Fruit fly (Drosophila melanogaster) whole organism, pupa: Measurements from ENCODE around the gene nanos.

Experiments used
- CG14655 ChIP-seq: fragments of 200-800 bp; sonication (Bioruptor generic); optimal IDR thresholded peaks from 3 replicates; lab custom pipeline; 2017; ENCODE audit warnings: mild to moderate bottlenecking, missing biosample characterization, missing genetic modification reagents, missing genetic modification characterization
- CG17806 ChIP-seq: fragments of 200-800 bp; sonication (Bioruptor generic); optimal IDR thresholded peaks from 2 replicates; lab custom pipeline; 2018; ENCODE audit warnings: missing biosample characterization, mild to moderate bottlenecking, missing genetic modification characterization, moderate library complexity
- CG34367 ChIP-seq: fragments of 200-800 bp; sonication (Bioruptor generic); optimal IDR thresholded peaks from 2 replicates; lab custom pipeline; 2018; ENCODE audit warnings: missing biosample characterization, mild to moderate bottlenecking, missing genetic modification characterization
- CG8159 ChIP-seq: fragments of 200-800 bp; sonication (Bioruptor generic); optimal IDR thresholded peaks from 3 replicates; lab custom pipeline; 2018; ENCODE audit warnings: missing biosample characterization, mild to moderate bottlenecking, missing genetic modification characterization, moderate library complexity
- CG8301 ChIP-seq: fragments of 200-800 bp; sonication (Bioruptor generic); optimal IDR thresholded peaks from 2 replicates; lab custom pipeline; 2018; ENCODE audit warnings: missing biosample characterization, mild to moderate bottlenecking, missing genetic modification characterization
- CG9948 ChIP-seq: fragments of 200-800 bp; sonication (Bioruptor generic); optimal IDR thresholded peaks from 2 replicates; lab custom pipeline; 2018; ENCODE audit warnings: missing biosample characterization, mild to moderate bottlenecking, missing genetic modification characterization, moderate library complexity
- EcR ChIP-seq: fragments of 200-800 bp; sonication (Bioruptor generic); optimal IDR thresholded peaks from 3 replicates; lab custom pipeline; 2019; ENCODE audit warnings: missing biosample characterization, missing genetic modification characterization, mild to moderate bottlenecking, moderate library complexity, missing genetic modification reagents
- Ets98B ChIP-seq: fragments of 200-800 bp; sonication (Bioruptor generic); IDR thresholded peaks from 2 replicates; pipeline ENCODE4 v1.3.6; 2022; ENCODE audit warnings: missing biosample characterization, missing genetic modification characterization
- Snoo ChIP-seq: fragments of 200-800 bp; sonication (Bioruptor generic); optimal IDR thresholded peaks from 3 replicates; lab custom pipeline; 2017; ENCODE audit warnings: missing biosample characterization, mild to moderate bottlenecking, missing genetic modification characterization, inconsistent platforms

DNA sequence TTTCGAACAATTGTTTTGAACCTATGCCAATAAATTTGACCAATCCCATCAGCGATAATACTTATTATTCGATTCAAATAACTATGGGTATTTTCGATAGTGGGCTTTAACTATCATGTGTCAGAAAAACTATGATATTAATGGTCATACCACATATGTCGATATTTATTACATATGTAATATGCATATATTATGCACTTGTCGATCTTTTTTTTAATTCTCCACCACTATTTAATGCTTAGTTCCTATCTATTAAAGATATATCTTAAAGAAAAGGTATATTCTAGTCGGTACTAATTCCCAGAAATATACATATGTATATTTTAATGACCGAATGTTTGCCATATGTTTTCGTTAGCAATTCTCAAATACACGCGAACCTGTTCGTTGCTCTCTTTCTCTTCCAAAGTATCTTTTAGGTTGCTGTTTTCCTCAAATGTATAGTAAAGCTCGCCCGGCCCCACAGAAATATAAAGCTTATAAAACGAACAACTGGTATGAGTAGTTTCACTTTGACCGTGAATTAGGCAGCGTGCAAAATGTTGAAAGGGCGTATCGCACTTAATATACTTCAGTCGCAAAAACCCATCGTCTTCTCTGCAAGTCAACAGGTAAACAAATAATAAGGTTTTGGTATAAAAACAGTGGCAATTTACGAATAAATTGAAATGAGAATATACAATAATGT lies 24.7 kb upstream of the nanos start, which contains the start of gene Cyp12a5:
- no peak for TF ChIP-seq CG8159 (tag; lab: Kevin White, UChicago)
- TF ChIP-seq CG14655 (GFP tag; lab: Kevin White, UChicago) = no peak
- no peak for TF ChIP-seq CG34367
- TF ChIP-seq Ets98B (GFP tag; lab: Robert Waterston, UW) = no peak
- no peak for TF ChIP-seq Snoo (tag; lab: Kevin White, UChicago)
- TF ChIP-seq CG8301 (tag; lab: Kevin White, UChicago) = no peak
- no peak for TF ChIP-seq CG9948 (tag; lab: Kevin White, UChicago)
- no peak for TF ChIP-seq EcR
- TF ChIP-seq CG17806 = no peak
